Worm (Caenorhabditis elegans): ENCODE data around the gene Y45G12C.10.
"Not testable (repeated sequence)": the region's sequence is repeated elsewhere in the genome, so short reads cannot be mapped to it uniquely, and the experiment has no call there.

Gene Y45G12C.10

DNA sequence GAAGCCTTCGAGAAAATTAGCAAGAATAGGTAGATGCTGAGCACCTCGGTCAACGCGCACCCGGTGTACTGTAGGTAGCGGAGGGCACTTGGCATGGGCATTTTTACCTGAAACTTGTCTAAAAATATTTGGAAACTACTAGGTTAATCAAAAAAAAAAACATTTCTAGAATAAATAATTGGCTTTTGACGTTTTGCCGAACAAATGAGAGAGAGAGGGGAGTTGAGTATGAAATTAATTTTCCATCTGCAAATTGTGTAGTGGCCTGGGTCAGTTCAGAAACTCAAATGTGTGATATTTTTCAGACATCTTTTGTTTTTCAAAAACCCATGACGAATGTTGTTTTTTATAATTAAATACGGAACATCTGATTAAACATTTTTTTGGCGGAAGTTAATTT, at the start of gene Y45G12C.10:
Y45G12C.10 (minus strand) TSS at position 101 of the 400 bp plus-strand sequence.
- TF ChIP-seq F37D6.2, attf-4, lir-3 (tag; optimal IDR thresholded peaks at IDR 0.05): not testable (repeated sequence)

DNA sequence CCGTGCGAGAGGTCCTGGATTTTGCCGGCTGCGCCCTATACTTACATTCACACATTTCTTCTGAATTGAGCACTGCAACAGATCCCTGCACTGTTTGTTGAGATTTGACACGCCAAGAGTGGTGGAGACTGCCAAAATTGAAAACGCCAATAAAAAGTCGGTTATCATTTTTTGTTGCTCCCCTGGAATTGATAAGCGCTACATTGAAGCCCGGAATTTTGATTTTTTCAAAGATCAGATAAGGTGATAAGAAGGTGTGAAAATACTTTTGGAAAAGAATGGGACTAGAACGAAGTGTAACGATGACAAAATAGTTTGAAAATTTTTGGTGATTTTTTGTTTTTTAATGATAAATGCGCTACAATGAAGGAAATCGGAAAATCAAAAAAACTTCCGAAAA, 49.5 kb upstream of the Y45G12C.10 start, which contains the start of gene C29G2.6:
C29G2.6 (minus strand) TSS at position 182 of the 400 bp plus-strand sequence.
- peak; percentile 3 for TF ChIP-seq pqm-1 (tag; optimal IDR thresholded peaks at IDR 0.05)
- TF ChIP-seq daf-16 (GFP tag; optimal IDR thresholded peaks at IDR 0.05): no peak
- TF ChIP-seq daf-16 (tag; optimal IDR thresholded peaks at IDR 0.05): peak; percentile 42
- no peak for TF ChIP-seq ztf-11 (tag; optimal IDR thresholded peaks at IDR 0.05)
- TF ChIP-seq egl-27 (tag; optimal IDR thresholded peaks at IDR 0.05): no peak
- TF ChIP-seq dve-1 (tag; optimal IDR thresholded peaks at IDR 0.05; ENCODE audit: insufficient read depth): peak; percentile 33
- TF ChIP-seq dmd-6 (GFP tag; IDR thresholded peaks at IDR 0.05): peak; percentile 43

ce11 chrV:2580598-2580997, 44.4 kb upstream of the Y45G12C.10 start, which contains the start of gene C29G2.3:
C29G2.3 (plus strand) TSS chrV:2580898.
- no peak for TF ChIP-seq duxl-1 (tag; optimal IDR thresholded peaks at IDR 0.05; ENCODE audit: poor library complexity)
- TF ChIP-seq dpl-1 (GFP tag; optimal IDR thresholded peaks at IDR 0.05): no peak
- TF ChIP-seq ceh-32 (tag; optimal IDR thresholded peaks at IDR 0.05; ENCODE audit: poor library complexity): no peak
- no peak for TF ChIP-seq daf-8 (GFP tag; IDR thresholded peaks at IDR 0.05)
- no peak for TF ChIP-seq spr-1 (tag; optimal IDR thresholded peaks at IDR 0.05)
- no peak for TF ChIP-seq F49E8.2 (tag; optimal IDR thresholded peaks at IDR 0.05; ENCODE audit: borderline replicate concordance)
- no peak for TF ChIP-seq ceh-62 (tag; optimal IDR thresholded peaks at IDR 0.05)
- no peak for TF ChIP-seq unc-39 (tag; optimal IDR thresholded peaks at IDR 0.05)
- no peak for TF ChIP-seq fos-1 (tag; optimal IDR thresholded peaks at IDR 0.05)
- no peak for TF ChIP-seq lin-15B (tag; optimal IDR thresholded peaks at IDR 0.05)
- no peak for TF ChIP-seq rbr-2 (tag; optimal IDR thresholded peaks at IDR 0.05)
- no peak for TF ChIP-seq unc-130 (GFP tag; optimal IDR thresholded peaks at IDR 0.05)
- no peak for TF ChIP-seq hmg-1.1 (GFP tag; IDR thresholded peaks at IDR 0.05)
- TF ChIP-seq mdl-1 (tag; optimal IDR thresholded peaks at IDR 0.05): no peak
- no peak for TF ChIP-seq ZK337.2 (GFP tag; IDR thresholded peaks at IDR 0.05)
- no peak for TF ChIP-seq nhr-25 (tag; optimal IDR thresholded peaks at IDR 0.05; ENCODE audit: borderline replicate concordance, insufficient read depth)
- no peak for TF ChIP-seq nhr-237 (tag; optimal IDR thresholded peaks at IDR 0.05)
- TF ChIP-seq aly-2 (tag; optimal IDR thresholded peaks at IDR 0.05): no peak
- TF ChIP-seq dmd-9 (GFP tag; IDR thresholded peaks at IDR 0.05): no peak
- TF ChIP-seq egl-27 (tag; optimal IDR thresholded peaks at IDR 0.05): no peak

- TF ChIP-seq cey-2 (tag; optimal IDR thresholded peaks at IDR 0.05; ENCODE audit: borderline replicate concordance, insufficient read depth) (no peak), unc-130 (GFP tag; optimal IDR thresholded peaks at IDR 0.05) (no peak), nhr-76 (tag; optimal IDR thresholded peaks at IDR 0.05) (no peak), mes-2 (tag; optimal IDR thresholded peaks at IDR 0.05; ENCODE audit: poor library complexity, severe bottlenecking) (no peak), dmd-9 (GFP tag; IDR thresholded peaks at IDR 0.05) (no peak), zfp-2 (tag; optimal IDR thresholded peaks at IDR 0.05) (no peak), snpc-4 (tag; optimal IDR thresholded peaks at IDR 0.05) (no peak), nhr-77 (tag; optimal IDR thresholded peaks at IDR 0.05) (no peak), nhr-42 (GFP tag; IDR thresholded peaks at IDR 0.05) (no peak), nhr-28 (tag; optimal IDR thresholded peaks at IDR 0.05) (no peak), Y75B8A.6 (GFP tag; IDR thresholded peaks at IDR 0.05) (no peak), ceh-32 (tag; optimal IDR thresholded peaks at IDR 0.05; ENCODE audit: poor library complexity) (no peak), zip-11 (GFP tag; IDR thresholded peaks at IDR 0.05) (no peak), F37D6.2 (tag; optimal IDR thresholded peaks at IDR 0.05) (no peak), ztf-7 (tag; optimal IDR thresholded peaks at IDR 0.05) (no peak), ceh-62 (tag; optimal IDR thresholded peaks at IDR 0.05) (no peak), arid-1 (GFP tag; conservative IDR thresholded peaks at IDR 0.05) (no peak), ceh-28 (tag; optimal IDR thresholded peaks at IDR 0.05) (no peak)
Observed at ce11 chrV:2577603-2578002, 41.4 kb upstream of the Y45G12C.10 start, which contains the start of gene srt-4. srt-4 (plus strand) TSS chrV:2577903.
